Fruit fly (Drosophila melanogaster): ENCODE data around the gene CG14434.
A peak's percentile ranks its signal among the peaks of the same experiment; 100 is the strongest.

The CG14434 gene

DNA sequence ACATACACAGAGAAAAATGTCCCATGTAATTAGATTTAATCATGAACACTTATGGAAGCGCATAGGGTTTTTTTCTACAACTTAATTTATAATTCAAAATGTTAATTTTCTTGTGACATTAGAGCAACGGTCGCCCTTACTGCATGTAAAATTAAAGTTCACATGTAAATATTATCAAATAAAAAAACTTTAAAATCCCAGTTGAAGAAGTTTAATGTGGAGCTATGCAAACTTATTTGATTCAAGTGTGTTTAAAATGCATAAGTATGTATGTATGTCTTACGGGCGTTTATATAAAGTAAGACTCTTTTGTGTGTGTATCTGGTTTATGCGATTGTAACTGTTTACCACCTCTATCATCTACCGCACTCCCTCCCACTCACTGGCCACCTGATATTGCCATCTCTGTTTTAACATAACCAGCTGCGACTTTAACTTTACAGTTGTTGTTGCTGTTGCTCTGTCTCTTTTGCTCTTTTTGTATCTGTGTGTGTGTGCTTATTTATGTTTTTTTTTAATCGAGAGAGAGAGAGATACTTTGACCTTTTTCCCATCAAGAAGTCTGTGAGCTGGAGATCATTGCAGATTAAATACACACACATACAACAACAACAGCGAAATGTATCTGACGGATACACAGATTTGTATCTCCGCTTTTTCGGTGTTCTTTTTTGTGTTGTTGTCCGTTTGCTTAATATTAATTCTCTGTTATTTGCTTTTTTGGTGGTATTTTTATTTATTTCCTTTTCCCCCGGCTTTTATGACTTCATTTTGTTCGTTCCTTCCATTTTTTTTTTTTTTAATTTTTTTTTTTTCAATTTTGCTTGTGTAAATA, 11.4 kb downstream of the CG14434 start (continued):
- TF ChIP-seq exex (tag; optimal IDR thresholded peaks at IDR 0.05), result peak; percentile 4
- no peak for TF ChIP-seq Elba2 (GFP tag; optimal IDR thresholded peaks at IDR 0.05)
- TF ChIP-seq chn (GFP tag; optimal IDR thresholded peaks at IDR 0.05), result peak; percentile 82
- TF ChIP-seq NC2β (GFP tag; optimal IDR thresholded peaks at IDR 0.05), result peak; percentile 61
- peak; percentile 60 for TF ChIP-seq CG8290 (GFP tag; optimal IDR thresholded peaks at IDR 0.05)
- peak; percentile 8 to 42 for TF ChIP-seq CG8290 (tag; optimal IDR thresholded peaks at IDR 0.05)
- peak; percentile 55 for TF ChIP-seq CG9876 (GFP tag; optimal IDR thresholded peaks at IDR 0.05)
- peak; percentile 91 for TF ChIP-seq gcm (GFP tag; optimal IDR thresholded peaks at IDR 0.05)
- TF ChIP-seq CHES-1-like (GFP tag; optimal IDR thresholded peaks at IDR 0.05), result peak; percentile 59
- TF ChIP-seq CG15073 (GFP tag; optimal IDR thresholded peaks at IDR 0.05), result no peak
- TF ChIP-seq CG3163 (GFP tag; optimal IDR thresholded peaks at IDR 0.05), result peak; percentile 3
- TF ChIP-seq luna (GFP tag; optimal IDR thresholded peaks at IDR 0.05), result no peak
- TF ChIP-seq Sin3A (optimal IDR thresholded peaks at IDR 0.05), result no peak
- peak; percentile 90 for TF ChIP-seq az2 (GFP tag; optimal IDR thresholded peaks at IDR 0.05)
- TF ChIP-seq grn (GFP tag; optimal IDR thresholded peaks at IDR 0.05), result peak; percentile 96
- peak; percentile 76 for TF ChIP-seq CG14710 (tag; optimal IDR thresholded peaks at IDR 0.05)
- peak; percentile 68 for TF ChIP-seq scrt (GFP tag; optimal IDR thresholded peaks at IDR 0.05)
- TF ChIP-seq sug (tag; optimal IDR thresholded peaks at IDR 0.05), result peak; percentile 80
- peak; percentile 84 for TF ChIP-seq ash1 (GFP tag; optimal IDR thresholded peaks at IDR 0.05)
- peak; percentile 27 for TF ChIP-seq HLHmδ (GFP tag; optimal IDR thresholded peaks at IDR 0.05)
- TF ChIP-seq HLH54F (GFP tag; optimal IDR thresholded peaks at IDR 0.05), result peak; percentile 19
- TF ChIP-seq CG11085 (GFP tag; IDR thresholded peaks at IDR 0.05), result no peak
- peak; percentile 34 for TF ChIP-seq CG15011 (GFP tag; optimal IDR thresholded peaks at IDR 0.05)
- peak; percentile 95 for TF ChIP-seq Abd-B (GFP tag; optimal IDR thresholded peaks at IDR 0.05)
- TF ChIP-seq prd (optimal IDR thresholded peaks at IDR 0.05), result no peak
- TF ChIP-seq prd (GFP tag; IDR thresholded peaks at IDR 0.05), result peak; percentile 55; the same call in 1 of the 3 replicates
- peak; percentile 63 for TF ChIP-seq wdn (GFP tag; IDR thresholded peaks at IDR 0.05)
- TF ChIP-seq Scr (GFP tag; IDR thresholded peaks at IDR 0.05; ENCODE audit: partially characterized antibody), result no peak
- peak; percentile 96 for TF ChIP-seq CG7839 (tag; optimal IDR thresholded peaks at IDR 0.05)
- TF ChIP-seq CG3726 (GFP tag; IDR thresholded peaks at IDR 0.05), result no peak
- TF ChIP-seq Hr39 (optimal IDR thresholded peaks at IDR 0.05), result no peak
- TF ChIP-seq HLH4C (GFP tag; IDR thresholded peaks at IDR 0.05; ENCODE audit: partially characterized antibody), result no peak
- peak; percentile 40 for TF ChIP-seq zen (tag; optimal IDR thresholded peaks at IDR 0.05)
- TF ChIP-seq CG6791 (GFP tag; IDR thresholded peaks at IDR 0.05; ENCODE audit: partially characterized antibody), result no peak
- TF ChIP-seq Dad (GFP tag; optimal IDR thresholded peaks at IDR 0.05), result peak; percentile 54

DNA sequence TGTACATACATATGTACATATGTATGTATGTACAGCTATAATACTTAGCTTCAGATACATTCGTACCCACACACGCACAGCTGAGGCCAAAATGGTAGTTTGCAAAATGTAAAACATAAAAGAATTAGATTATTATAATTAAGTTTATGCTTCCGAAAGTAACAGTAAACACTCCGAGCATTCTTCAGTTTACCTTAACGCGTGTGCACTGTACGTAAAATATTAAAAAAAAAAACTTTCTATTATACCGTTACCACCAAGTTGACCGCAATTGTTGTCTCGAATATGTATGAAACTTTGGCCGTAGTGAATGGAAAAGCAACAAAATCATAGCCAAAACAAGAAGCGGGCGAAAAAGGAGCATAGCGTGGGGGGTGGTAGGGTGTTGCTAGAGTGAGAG, 12.4 kb downstream of the CG14434 start:
- peak; percentile 92 for TF ChIP-seq CG11504 (tag; optimal IDR thresholded peaks at IDR 0.05)
- TF ChIP-seq dati (GFP tag; IDR thresholded peaks at IDR 0.05), result peak; percentile 51
- peak; percentile 73 for TF ChIP-seq dmrt11E (tag; optimal IDR thresholded peaks at IDR 0.05)
- TF ChIP-seq CG12236 (GFP tag; optimal IDR thresholded peaks at IDR 0.05), result no peak
- TF ChIP-seq CG10462 (GFP tag; optimal IDR thresholded peaks at IDR 0.05), result no peak
- TF ChIP-seq CG10979 (tag; optimal IDR thresholded peaks at IDR 0.05), result peak; percentile 83
- TF ChIP-seq gcm (GFP tag; optimal IDR thresholded peaks at IDR 0.05), result peak; percentile 70
- TF ChIP-seq CG16779 (GFP tag; IDR thresholded peaks at IDR 0.05), result no peak
- peak; percentile 62 for TF ChIP-seq tin (GFP tag; optimal IDR thresholded peaks at IDR 0.05)
- peak; percentile 77 for TF ChIP-seq ind (GFP tag; optimal IDR thresholded peaks at IDR 0.05)
- peak; percentile 63 to 73 for TF ChIP-seq dpn (GFP tag; optimal IDR thresholded peaks at IDR 0.05)
- peak; percentile 65 for TF ChIP-seq CG1647 (GFP tag; optimal IDR thresholded peaks at IDR 0.05)
- peak; percentile 70 for TF ChIP-seq onecut (GFP tag; IDR thresholded peaks at IDR 0.05)
- TF ChIP-seq CG32772 (GFP tag; IDR thresholded peaks at IDR 0.05), result peak; percentile 78
- peak; percentile 69 for TF ChIP-seq sqz (GFP tag; optimal IDR thresholded peaks at IDR 0.05)
- peak; percentile 88 for TF ChIP-seq lilli (GFP tag; optimal IDR thresholded peaks at IDR 0.05)
- TF ChIP-seq emc (GFP tag; optimal IDR thresholded peaks at IDR 0.05), result peak; percentile 24
- peak; percentile 63 for TF ChIP-seq tap (tag; optimal IDR thresholded peaks at IDR 0.05)
- TF ChIP-seq Optix (GFP tag; IDR thresholded peaks at IDR 0.05), result peak; percentile 72
